Worm (Caenorhabditis elegans) whole organism, midembryonic: Measurements from ENCODE around the gene C36C5.12.

ENCODE experiments used
- T22C8.4 ChIP-seq: fragments of 200-800 bp; sonication (Bioruptor generic); IDR thresholded peaks from 2 replicates; pipeline ENCODE4 v1.3.6; 2022; ENCODE audit warnings: missing genetic modification characterization, missing compliant biosample characterization
- cog-1 ChIP-seq: sonication (generic microtip); optimal IDR thresholded peaks from 2 replicates; lab custom pipeline; 2016; ENCODE audit warnings: missing genetic modification characterization, missing compliant biosample characterization
- flt-1 ChIP-seq: fragments of 200-800 bp; sonication (Bioruptor generic); IDR thresholded peaks from 2 replicates; pipeline ENCODE4 v1.3.6; 2022; ENCODE audit warnings: missing genetic modification characterization, missing compliant biosample characterization
- klf-2 ChIP-seq: fragments of 200-800 bp; sonication (Bioruptor generic); conservative IDR thresholded peaks from 2 replicates; pipeline ENCODE4 v1.3.6; 2022; ENCODE audit warnings: missing genetic modification reagents, missing genetic modification characterization, missing compliant biosample characterization
- med-1 ChIP-seq: sonication (generic microtip); optimal IDR thresholded peaks from 2 replicates; lab custom pipeline; 2017; ENCODE audit warnings: missing genetic modification characterization, mild to moderate bottlenecking, missing compliant biosample characterization, antibody characterized with exemption, missing genetic modification reagents; ENCODE audit not compliant: insufficient read depth
- ref-1 ChIP-seq: fragments of 200-800 bp; sonication (Bioruptor generic); conservative IDR thresholded peaks from 2 replicates; pipeline ENCODE4 v1.3.6; 2022; ENCODE audit warnings: missing genetic modification reagents, missing genetic modification characterization, missing compliant biosample characterization
- ztf-23 ChIP-seq: fragments of 200-800 bp; sonication (Bioruptor generic); IDR thresholded peaks from 2 replicates; pipeline ENCODE4 v1.3.6; 2022; ENCODE audit warnings: missing genetic modification reagents, missing genetic modification characterization, missing compliant biosample characterization

- no peak for TF ChIP-seq ztf-23 (GFP tag; lab: Robert Waterston, UW)
- TF ChIP-seq klf-2 (GFP tag; lab: Robert Waterston, UW), result no peak
- no peak for TF ChIP-seq flt-1 (GFP tag; lab: Robert Waterston, UW)
- no peak for TF ChIP-seq cog-1 (tag; lab: Kevin White, UChicago)
- no peak for TF ChIP-seq ref-1 (GFP tag; lab: Robert Waterston, UW)
- TF ChIP-seq med-1 (GFP tag; lab: Kevin White, UChicago), result no peak
- TF ChIP-seq T22C8.4, result no peak
Measured at ce11 chrV:3156786-3157185, 2.4 kb downstream of the C36C5.12 start, which contains the start of gene exh-1.
